Fruit fly (Drosophila melanogaster) whole organism, pupa: ENCODE measurements around the gene ddbt.

ENCODE experiments used
- CG10348 ChIP-seq: fragments of 200-800 bp; sonication (Bioruptor generic); IDR thresholded peaks from 2 replicates; pipeline ENCODE4 v1.3.6; 2022; ENCODE audit warnings: missing biosample characterization, missing genetic modification characterization
- CG12605 ChIP-seq: fragments of 200-800 bp; sonication (Bioruptor generic); IDR thresholded peaks from 2 replicates; pipeline ENCODE4 v1.3.6; 2022; ENCODE audit warnings: missing biosample characterization, missing genetic modification characterization
- CG13204 ChIP-seq: fragments of 200-800 bp; sonication (Bioruptor generic); optimal IDR thresholded peaks from 2 replicates; lab custom pipeline; 2018; ENCODE audit warnings: missing biosample characterization, mild to moderate bottlenecking, missing genetic modification characterization, moderate library complexity
- CG14655 ChIP-seq: fragments of 200-800 bp; sonication (Bioruptor generic); optimal IDR thresholded peaks from 3 replicates; lab custom pipeline; 2017; ENCODE audit warnings: mild to moderate bottlenecking, missing biosample characterization, missing genetic modification reagents, missing genetic modification characterization
- CG15710 ChIP-seq: fragments of 200-800 bp; sonication (Bioruptor generic); optimal IDR thresholded peaks from 2 replicates; lab custom pipeline; 2018; ENCODE audit warnings: missing biosample characterization, mild to moderate bottlenecking, missing genetic modification characterization, moderate library complexity
- CG17806 ChIP-seq: fragments of 200-800 bp; sonication (Bioruptor generic); optimal IDR thresholded peaks from 2 replicates; lab custom pipeline; 2018; ENCODE audit warnings: missing biosample characterization, mild to moderate bottlenecking, missing genetic modification characterization, moderate library complexity
- CG32121 ChIP-seq: fragments of 200-800 bp; sonication (Bioruptor generic); IDR thresholded peaks from 2 replicates; pipeline ENCODE4 v1.3.6; 2022; ENCODE audit warnings: missing biosample characterization, missing genetic modification characterization
- CG34367 ChIP-seq: fragments of 200-800 bp; sonication (Bioruptor generic); optimal IDR thresholded peaks from 2 replicates; lab custom pipeline; 2018; ENCODE audit warnings: missing biosample characterization, mild to moderate bottlenecking, missing genetic modification characterization
- CG4496 ChIP-seq: fragments of 200-800 bp; sonication (Bioruptor generic); IDR thresholded peaks from 3 replicates; pipeline ENCODE4 v1.3.6; 2022; ENCODE audit warnings: missing biosample characterization, missing genetic modification characterization
- CG8159 ChIP-seq: fragments of 200-800 bp; sonication (Bioruptor generic); optimal IDR thresholded peaks from 3 replicates; lab custom pipeline; 2018; ENCODE audit warnings: missing biosample characterization, mild to moderate bottlenecking, missing genetic modification characterization, moderate library complexity
- CG8301 ChIP-seq: fragments of 200-800 bp; sonication (Bioruptor generic); optimal IDR thresholded peaks from 2 replicates; lab custom pipeline; 2018; ENCODE audit warnings: missing biosample characterization, mild to moderate bottlenecking, missing genetic modification characterization
- CG9948 ChIP-seq: fragments of 200-800 bp; sonication (Bioruptor generic); optimal IDR thresholded peaks from 2 replicates; lab custom pipeline; 2018; ENCODE audit warnings: missing biosample characterization, mild to moderate bottlenecking, missing genetic modification characterization, moderate library complexity
- D1 ChIP-seq: fragments of 200-800 bp; sonication (Bioruptor generic); optimal IDR thresholded peaks from 2 replicates; lab custom pipeline; 2018; ENCODE audit warnings: missing biosample characterization, mild to moderate bottlenecking, missing genetic modification characterization, moderate library complexity
- EcR ChIP-seq: fragments of 200-800 bp; sonication (Bioruptor generic); optimal IDR thresholded peaks from 3 replicates; lab custom pipeline; 2019; ENCODE audit warnings: missing biosample characterization, missing genetic modification characterization, mild to moderate bottlenecking, moderate library complexity, missing genetic modification reagents
- Ets98B ChIP-seq: fragments of 200-800 bp; sonication (Bioruptor generic); IDR thresholded peaks from 2 replicates; pipeline ENCODE4 v1.3.6; 2022; ENCODE audit warnings: missing biosample characterization, missing genetic modification characterization
- Pif1A ChIP-seq: fragments of 200-800 bp; sonication (Bioruptor generic); optimal IDR thresholded peaks from 3 replicates; lab custom pipeline; 2016; ENCODE audit warnings: missing biosample characterization, missing genetic modification characterization
- Pif1B ChIP-seq: fragments of 200-800 bp; sonication (Bioruptor generic); optimal IDR thresholded peaks from 3 replicates; lab custom pipeline; 2016; ENCODE audit warnings: missing biosample characterization, missing genetic modification characterization
- Snoo ChIP-seq: fragments of 200-800 bp; sonication (Bioruptor generic); optimal IDR thresholded peaks from 3 replicates; lab custom pipeline; 2017; ENCODE audit warnings: missing biosample characterization, mild to moderate bottlenecking, missing genetic modification characterization, inconsistent platforms
- fd96Ca ChIP-seq: fragments of 200-800 bp; sonication (Bioruptor generic); IDR thresholded peaks from 3 replicates; pipeline ENCODE4 v1.3.6; 2022; ENCODE audit warnings: missing biosample characterization, missing genetic modification characterization
- gl ChIP-seq: fragments of 200-800 bp; sonication (Bioruptor generic); optimal IDR thresholded peaks from 2 replicates; lab custom pipeline; 2018; ENCODE audit warnings: missing biosample characterization, mild to moderate bottlenecking, missing genetic modification characterization
- rn ChIP-seq: fragments of 200-800 bp; sonication (Bioruptor generic); IDR thresholded peaks from 2 replicates; pipeline ENCODE4 v1.3.6; 2022; ENCODE audit warnings: missing biosample characterization, missing genetic modification characterization

Gene ddbt

dm6 chr3L:346656-347640 lies 30.1 kb downstream of the ddbt start, which contains the start of gene mth:
Gene mth (minus strand): TSS chr3L:346957.
- TF ChIP-seq CG13204 (GFP tag; lab: Kevin White, UChicago) = no peak
- TF ChIP-seq Ets98B (GFP tag; lab: Robert Waterston, UW) = peak; percentile 5; the same call in 1 of the 2 replicates
- TF ChIP-seq CG8159 = no peak
- TF ChIP-seq rn (GFP tag; lab: Robert Waterston, UW) = peak; percentile 47; the same call in 1 of the 2 replicates
- TF ChIP-seq Snoo (tag; lab: Kevin White, UChicago) = peak; percentile 23
- TF ChIP-seq CG15710 (tag; lab: Kevin White, UChicago) = peak; percentile 28
- peak; percentile 20 for TF ChIP-seq gl (tag; lab: Kevin White, UChicago)
- peak; percentile 48 for TF ChIP-seq Pif1A (GFP tag; lab: Kevin White, UChicago)
- peak; percentile 9 for TF ChIP-seq Pif1B (GFP tag; lab: Kevin White, UChicago)
- TF ChIP-seq CG34367 = no peak
- peak; percentile 49; the same call in 1 of the 2 replicates for TF ChIP-seq CG32121 (GFP tag; lab: Robert Waterston, UW)

- TF ChIP-seq gl (tag; lab: Kevin White, UChicago) = peak; percentile 72
- peak; percentile 91 for TF ChIP-seq fd96Ca (GFP tag; lab: Robert Waterston, UW)
- TF ChIP-seq CG8159 = peak; percentile 83
- TF ChIP-seq CG12605 (GFP tag; lab: Robert Waterston, UW) = peak; percentile 83
- peak; percentile 55 for TF ChIP-seq EcR (GFP tag; lab: Kevin White, UChicago)
- peak; percentile 84 for TF ChIP-seq CG17806
- peak; percentile 82 for TF ChIP-seq CG15710 (tag; lab: Kevin White, UChicago)
- peak; percentile 76 for TF ChIP-seq Snoo (tag; lab: Kevin White, UChicago)
- peak; percentile 81 for TF ChIP-seq CG34367
- TF ChIP-seq rn (GFP tag; lab: Robert Waterston, UW) = peak; percentile 87
- peak; percentile 90 for TF ChIP-seq Pif1A (GFP tag; lab: Kevin White, UChicago)
- peak; percentile 82 for TF ChIP-seq CG9948 (tag; lab: Kevin White, UChicago)
- peak; percentile 90 for TF ChIP-seq CG32121 (GFP tag; lab: Robert Waterston, UW)
- TF ChIP-seq Ets98B (GFP tag; lab: Robert Waterston, UW) = peak; percentile 93
- TF ChIP-seq Pif1B (GFP tag; lab: Kevin White, UChicago) = peak; percentile 86
- peak; percentile 53 for TF ChIP-seq CG13204 (GFP tag; lab: Kevin White, UChicago)
- TF ChIP-seq CG10348 (GFP tag; lab: Robert Waterston, UW) = 0 out of 2 replicates have a peak, but pooled peaks have one; percentile 39
- peak; percentile 92 for TF ChIP-seq CG4496 (GFP tag; lab: Robert Waterston, UW)
- TF ChIP-seq CG14655 (GFP tag; lab: Kevin White, UChicago) = peak; percentile 95
- TF ChIP-seq D1 = peak; percentile 36
- peak; percentile 92 for TF ChIP-seq CG8301 (tag; lab: Kevin White, UChicago)
- TF ChIP-seq, all 21 proteins: peak for 21
Measured at dm6 chr3L:347641-348405, 30.9 kb downstream of the ddbt start.

dm6 chr3L:348406-348743 lies 31.5 kb downstream of the ddbt start:
- no peak for TF ChIP-seq CG14655 (GFP tag; lab: Kevin White, UChicago)
- no peak for TF ChIP-seq D1

- TF ChIP-seq fd96Ca (GFP tag; lab: Robert Waterston, UW) (no peak), Pif1A (GFP tag; lab: Kevin White, UChicago) (no peak), D1 (no peak), Ets98B (GFP tag; lab: Robert Waterston, UW) (no peak), CG8159 (no peak), CG13204 (GFP tag; lab: Kevin White, UChicago) (no peak), Pif1B (GFP tag; lab: Kevin White, UChicago) (no peak), CG34367 (no peak), CG14655 (GFP tag; lab: Kevin White, UChicago) (no peak), CG9948 (tag; lab: Kevin White, UChicago) (no peak), CG4496 (GFP tag; lab: Robert Waterston, UW) (no peak), CG17806 (no peak), CG12605 (GFP tag; lab: Robert Waterston, UW) (no peak), CG32121 (GFP tag; lab: Robert Waterston, UW) (no peak)
Measured at dm6 chr3L:349751-350150, 32.9 kb downstream of the ddbt start.

dm6 chr3L:350651-351228 lies 33.9 kb downstream of the ddbt start:
- TF ChIP-seq Ets98B (GFP tag; lab: Robert Waterston, UW) (peak; percentile 63), CG32121 (GFP tag; lab: Robert Waterston, UW) (peak; percentile 82), CG4496 (GFP tag; lab: Robert Waterston, UW) (peak; percentile 82), CG8301 (tag; lab: Kevin White, UChicago) (no peak), CG9948 (tag; lab: Kevin White, UChicago) (peak; percentile 71), D1 (no peak), gl (tag; lab: Kevin White, UChicago) (no peak), CG12605 (GFP tag; lab: Robert Waterston, UW) (peak; percentile 72), EcR (GFP tag; lab: Kevin White, UChicago) (no peak), CG34367 (no peak), rn (GFP tag; lab: Robert Waterston, UW) (peak; percentile 39; the same call in 1 of the 2 replicates), Pif1B (GFP tag; lab: Kevin White, UChicago) (no peak), CG15710 (tag; lab: Kevin White, UChicago) (peak; percentile 8), CG13204 (GFP tag; lab: Kevin White, UChicago) (no peak), CG17806 (peak; percentile 50)
- TF ChIP-seq, all 21 proteins: peak for 8
